Worm (Caenorhabditis elegans): ENCODE results near the gene fbxb-59.

ce11 chrV:20235231-20235630, 29.2 kb upstream of the fbxb-59 start:
- TF ChIP-seq fos-1 (tag; optimal IDR thresholded peaks at IDR 0.05) = no peak
- TF ChIP-seq nhr-237 (tag; optimal IDR thresholded peaks at IDR 0.05) = no peak
- TF ChIP-seq aly-2 (tag; optimal IDR thresholded peaks at IDR 0.05) = no peak
- TF ChIP-seq snpc-4 (tag; optimal IDR thresholded peaks at IDR 0.05) = no peak
- TF ChIP-seq ztf-11 (tag; optimal IDR thresholded peaks at IDR 0.05) = no peak
- no peak for TF ChIP-seq nhr-28 (tag; optimal IDR thresholded peaks at IDR 0.05)
- no peak for TF ChIP-seq nhr-12 (tag; optimal IDR thresholded peaks at IDR 0.05)
- TF ChIP-seq lin-15B (tag; optimal IDR thresholded peaks at IDR 0.05) = no peak
- no peak for TF ChIP-seq jun-1 (tag; optimal IDR thresholded peaks at IDR 0.05)
- TF ChIP-seq skn-1 (tag; optimal IDR thresholded peaks at IDR 0.05) = no peak
